Worm (Caenorhabditis elegans): ENCODE results near the gene grl-17.

DNA sequence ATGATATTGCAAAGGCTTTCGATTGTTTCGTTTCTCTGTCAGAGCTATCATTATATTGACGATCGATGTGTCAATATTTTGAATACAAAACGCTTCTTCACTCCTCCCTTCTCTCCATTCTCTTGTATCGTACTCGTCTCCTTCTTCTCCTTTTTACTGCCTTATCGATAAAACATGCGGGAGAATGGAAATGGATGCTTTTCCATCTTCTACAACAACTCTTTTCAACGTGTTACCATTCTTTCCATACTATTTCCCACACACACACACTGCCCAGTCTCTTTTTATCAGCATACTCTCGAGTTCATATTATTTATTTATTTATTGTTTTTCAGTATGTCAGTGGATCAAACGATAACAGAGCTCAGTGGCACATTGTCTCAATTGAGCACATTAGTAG is 14.9 kb upstream of the grl-17 start, which contains the start of gene C50B8.6:
- no peak for TF ChIP-seq ama-1 (optimal IDR thresholded peaks at IDR 0.05)
- TF ChIP-seq B0310.2 (tag; optimal IDR thresholded peaks at IDR 0.05), result no peak
- no peak for TF ChIP-seq hnd-1 (tag; optimal IDR thresholded peaks at IDR 0.05)
- no peak for TF ChIP-seq ceh-13 (GFP tag; optimal IDR thresholded peaks at IDR 0.05)
- no peak for TF ChIP-seq sea-1 (GFP tag; conservative IDR thresholded peaks at IDR 0.05)
- no peak for TF ChIP-seq hmg-4 (GFP tag; optimal IDR thresholded peaks at IDR 0.05)
- no peak for TF ChIP-seq ceh-36 (tag; optimal IDR thresholded peaks at IDR 0.05)
